Fruit fly (Drosophila melanogaster) whole organism: ENCODE results near the gene Muc68Ca.

ENCODE experiments used
- CG8478 ChIP-seq: fragments of >200 bp; optimal IDR thresholded peaks from 2 replicates; lab custom pipeline; 2018; ENCODE audit warnings: inconsistent platforms
- psq ChIP-seq: fragments of >200 bp; optimal IDR thresholded peaks from 2 replicates; lab custom pipeline; 2017
- usp ChIP-seq: fragments of >200 bp; optimal IDR thresholded peaks from 2 replicates; lab custom pipeline; 2017; ENCODE audit warnings: missing biosample characterization, missing genetic modification characterization, mixed read lengths

- TF ChIP-seq usp (GFP tag; lab: Kevin White, UChicago) (no peak), psq (lab: Kevin White, UChicago) (no peak), CG8478 (no peak)
Measured at dm6 chr3L:11602040-11602439, 17.9 kb downstream of the Muc68Ca start.
